3 fruit fly cellular contexts compared by ENCODE assay signal in genomic region chr3L:6220187-6220586, dm6.
TF ChIP-seq lines count a peak whose summit lies in the region.

Gene CG33946, plus strand, starts transcription at chr3L:6220578.

TF ChIP-seq in whole organism, adult, 20 proteins besides CTCF, POLR2A, EP300 and RAD21 (continued from another document):
- TF ChIP-seq Crg-1 (GFP tag; optimal IDR thresholded peaks at IDR 0.05; lab: Kevin White, UChicago), result no peak

TF ChIP-seq in whole organism, embryonic, 481 proteins besides CTCF, POLR2A, EP300 and RAD21 (continued from another document and continues in another):
- TF ChIP-seq nau (GFP tag; optimal IDR thresholded peaks at IDR 0.05; lab: Kevin White, UChicago) (no peak), sr (GFP tag; IDR thresholded peaks at IDR 0.05; lab: Robert Waterston, UW) (no peak), CG32532 (GFP tag; IDR thresholded peaks at IDR 0.05; lab: Robert Waterston, UW) (0 out of 2 replicates have a peak, but pooled peaks have one; percentile 19), btn (GFP tag; optimal IDR thresholded peaks at IDR 0.05; lab: Kevin White, UChicago) (no peak), inv (GFP tag; IDR thresholded peaks at IDR 0.05; lab: Robert Waterston, UW; ENCODE audit: partially characterized antibody) (no peak), dysf (GFP tag; IDR thresholded peaks at IDR 0.05; lab: Robert Waterston, UW) (peak; percentile 24; the same call in 1 of the 3 replicates), CG8388 (GFP tag; optimal IDR thresholded peaks at IDR 0.05; lab: Kevin White, UChicago) (no peak), CG30020 (tag; optimal IDR thresholded peaks at IDR 0.05; lab: Kevin White, UChicago) (no peak), ro (GFP tag; IDR thresholded peaks at IDR 0.05; lab: Robert Waterston, UW) (no peak), HLH4C (GFP tag; IDR thresholded peaks at IDR 0.05; lab: Robert Waterston, UW; ENCODE audit: partially characterized antibody) (no peak), CG10321 (GFP tag; IDR thresholded peaks at IDR 0.05; lab: Robert Waterston, UW) (no peak), Rfx (GFP tag; IDR thresholded peaks at IDR 0.05; lab: Robert Waterston, UW) (peak; percentile 30; the same call in 1 of the 2 replicates), CG3281 (GFP tag; optimal IDR thresholded peaks at IDR 0.05; lab: Kevin White, UChicago) (no peak), HLHmδ (GFP tag; optimal IDR thresholded peaks at IDR 0.05; lab: Kevin White, UChicago) (no peak), Hr78 (GFP tag; optimal IDR thresholded peaks at IDR 0.05; lab: Kevin White, UChicago) (no peak), CG17802 (tag; optimal IDR thresholded peaks at IDR 0.05; lab: Kevin White, UChicago) (no peak), ind (GFP tag; optimal IDR thresholded peaks at IDR 0.05; lab: Kevin White, UChicago) (peak; percentile 2), CG7786 (GFP tag; optimal IDR thresholded peaks at IDR 0.05; lab: Kevin White, UChicago) (no peak), CG2875 (GFP tag; optimal IDR thresholded peaks at IDR 0.05; lab: Kevin White, UChicago) (no peak), CG18262 (tag; optimal IDR thresholded peaks at IDR 0.05; lab: Kevin White, UChicago) (peak; percentile 10), cg (GFP tag; optimal IDR thresholded peaks at IDR 0.05; lab: Kevin White, UChicago) (no peak), CG16815 (GFP tag; optimal IDR thresholded peaks at IDR 0.05; lab: Kevin White, UChicago) (peak; percentile 29), Oaz (GFP tag; IDR thresholded peaks at IDR 0.05; lab: Robert Waterston, UW) (no peak), wek (GFP tag; optimal IDR thresholded peaks at IDR 0.05; lab: Kevin White, UChicago) (no peak), Taf1 (GFP tag; IDR thresholded peaks at IDR 0.05; lab: Robert Waterston, UW) (no peak), Xbp1 (GFP tag; optimal IDR thresholded peaks at IDR 0.05; lab: Kevin White, UChicago) (peak; percentile 12), CG15269 (tag; optimal IDR thresholded peaks at IDR 0.05; lab: Kevin White, UChicago) (no peak), tx (GFP tag; optimal IDR thresholded peaks at IDR 0.05; lab: Kevin White, UChicago) (no peak), CG11560 (tag; IDR thresholded peaks at IDR 0.05; lab: Robert Waterston, UW) (no peak), sug (tag; optimal IDR thresholded peaks at IDR 0.05; lab: Kevin White, UChicago) (no peak), CG2129 (GFP tag; IDR thresholded peaks at IDR 0.05; lab: Robert Waterston, UW; ENCODE audit: partially characterized antibody) (no peak), CG16863 (GFP tag; optimal IDR thresholded peaks at IDR 0.05; lab: Kevin White, UChicago) (no peak), CG2199 (GFP tag; IDR thresholded peaks at IDR 0.05; lab: Robert Waterston, UW) (no peak), jumu (GFP tag; optimal IDR thresholded peaks at IDR 0.05; lab: Kevin White, UChicago) (no peak), chinmo (GFP tag; IDR thresholded peaks at IDR 0.05; lab: Robert Waterston, UW; ENCODE audit: partially characterized antibody) (no peak), ems (GFP tag; optimal IDR thresholded peaks at IDR 0.05; lab: Kevin White, UChicago) (peak; percentile 47), gcm (GFP tag; optimal IDR thresholded peaks at IDR 0.05; lab: Kevin White, UChicago) (no peak), fru (optimal IDR thresholded peaks at IDR 0.05; lab: Kevin White, UChicago) (no peak), nmo (GFP tag; optimal IDR thresholded peaks at IDR 0.05; lab: Kevin White, UChicago) (no peak), Meics (GFP tag; optimal IDR thresholded peaks at IDR 0.05; lab: Kevin White, UChicago) (no peak), ab (GFP tag; optimal IDR thresholded peaks at IDR 0.05; lab: Kevin White, UChicago) (no peak), CG2120 (GFP tag; optimal IDR thresholded peaks at IDR 0.05; lab: Kevin White, UChicago) (no peak), Aef1 (GFP tag; IDR thresholded peaks at IDR 0.05; lab: Robert Waterston, UW) (0 out of 3 replicates have a peak, but pooled peaks have one; percentile 23), CG15011 (GFP tag; optimal IDR thresholded peaks at IDR 0.05; lab: Kevin White, UChicago) (no peak), sens-2 (GFP tag; IDR thresholded peaks at IDR 0.05; lab: Robert Waterston, UW) (no peak), CG9797 (GFP tag; optimal IDR thresholded peaks at IDR 0.05; lab: Kevin White, UChicago) (no peak), CG8290 (GFP tag; optimal IDR thresholded peaks at IDR 0.05; lab: Kevin White, UChicago) (no peak), CG8290 (tag; optimal IDR thresholded peaks at IDR 0.05; lab: Kevin White, UChicago) (peak in 1 of 2 experiments; percentile 0), CG4730 (GFP tag; IDR thresholded peaks at IDR 0.05; lab: Robert Waterston, UW) (no peak), CG5180 (GFP tag; optimal IDR thresholded peaks at IDR 0.05; lab: Kevin White, UChicago) (no peak), mam (GFP tag; optimal IDR thresholded peaks at IDR 0.05; lab: Kevin White, UChicago) (peak; percentile 5), zfh1 (GFP tag; IDR thresholded peaks at IDR 0.05; lab: Robert Waterston, UW) (peak; percentile 64; the same call in 2 of the 3 replicates), Hsf (GFP tag; optimal IDR thresholded peaks at IDR 0.05; lab: Kevin White, UChicago) (peak; percentile 25), CG6813 (GFP tag; optimal IDR thresholded peaks at IDR 0.05; lab: Kevin White, UChicago) (no peak), otp (GFP tag; IDR thresholded peaks at IDR 0.05; lab: Robert Waterston, UW) (0 out of 3 replicates have a peak, but pooled peaks have one; percentile 22), C15 (GFP tag; IDR thresholded peaks at IDR 0.05; lab: Robert Waterston, UW) (no peak), CG15073 (GFP tag; optimal IDR thresholded peaks at IDR 0.05; lab: Kevin White, UChicago) (no peak), scrt (GFP tag; optimal IDR thresholded peaks at IDR 0.05; lab: Kevin White, UChicago) (no peak), nerfin-1 (tag; optimal IDR thresholded peaks at IDR 0.05; lab: Kevin White, UChicago) (no peak), Hr3 (GFP tag; optimal IDR thresholded peaks at IDR 0.05; lab: Kevin White, UChicago) (peak; percentile 21), sens (GFP tag; lab: Kevin White, UChicago) (peak; percentile 88), eve (GFP tag; optimal IDR thresholded peaks at IDR 0.05; lab: Kevin White, UChicago) (peak in 1 of 2 experiments; percentile 15), CG2116 (GFP tag; optimal IDR thresholded peaks at IDR 0.05; lab: Kevin White, UChicago) (no peak), ssp (GFP tag; IDR thresholded peaks at IDR 0.05; lab: Robert Waterston, UW) (no peak), fd64A (GFP tag; optimal IDR thresholded peaks at IDR 0.05; lab: Kevin White, UChicago) (no peak), maf-S (GFP tag; optimal IDR thresholded peaks at IDR 0.05; lab: Kevin White, UChicago) (no peak), CG9876 (GFP tag; optimal IDR thresholded peaks at IDR 0.05; lab: Kevin White, UChicago) (no peak)

TF ChIP-seq in whole organism, prepupa, 60 proteins besides CTCF, POLR2A, EP300 and RAD21 (continued from another document):
- TF ChIP-seq Hr38 (GFP tag; optimal IDR thresholded peaks at IDR 0.05; lab: Kevin White, UChicago) (no peak), net (GFP tag; optimal IDR thresholded peaks at IDR 0.05; lab: Kevin White, UChicago) (peak; percentile 42), topi (GFP tag; optimal IDR thresholded peaks at IDR 0.05; lab: Kevin White, UChicago) (peak; percentile 75), Hr39 (GFP tag; optimal IDR thresholded peaks at IDR 0.05; lab: Kevin White, UChicago) (peak; percentile 85), CG6276 (GFP tag; optimal IDR thresholded peaks at IDR 0.05; lab: Kevin White, UChicago) (peak; percentile 40), Smox (GFP tag; optimal IDR thresholded peaks at IDR 0.05; lab: Kevin White, UChicago) (peak; percentile 74), pdm3 (GFP tag; optimal IDR thresholded peaks at IDR 0.05; lab: Kevin White, UChicago) (peak; percentile 53), CG8119 (GFP tag; IDR thresholded peaks at IDR 0.05; lab: Robert Waterston, UW) (peak; percentile 51; the same call in 1 of the 3 replicates), spab (GFP tag; optimal IDR thresholded peaks at IDR 0.05; lab: Kevin White, UChicago) (no peak), dsx (GFP tag; optimal IDR thresholded peaks at IDR 0.05; lab: Kevin White, UChicago; ENCODE audit: poor library complexity, severe bottlenecking) (no peak), Hr4 (GFP tag; optimal IDR thresholded peaks at IDR 0.05; lab: Kevin White, UChicago) (peak; percentile 60), CG8632 (GFP tag; optimal IDR thresholded peaks at IDR 0.05; lab: Kevin White, UChicago) (peak; percentile 37), CG10669 (GFP tag; optimal IDR thresholded peaks at IDR 0.05; lab: Kevin White, UChicago) (peak; percentile 1), ss (GFP tag; optimal IDR thresholded peaks at IDR 0.05; lab: Kevin White, UChicago) (no peak), OdsH (GFP tag; optimal IDR thresholded peaks at IDR 0.05; lab: Kevin White, UChicago) (peak; percentile 57), dac (GFP tag; optimal IDR thresholded peaks at IDR 0.05; lab: Kevin White, UChicago) (no peak), CG11294 (GFP tag; IDR thresholded peaks at IDR 0.05; lab: Robert Waterston, UW) (peak; percentile 71), CG7368 (GFP tag; optimal IDR thresholded peaks at IDR 0.05; lab: Kevin White, UChicago) (peak; percentile 39), CG6854 (GFP tag; optimal IDR thresholded peaks at IDR 0.05; lab: Kevin White, UChicago) (no peak), Ets21C (GFP tag; optimal IDR thresholded peaks at IDR 0.05; lab: Kevin White, UChicago) (peak; percentile 72), CG34406 (GFP tag; optimal IDR thresholded peaks at IDR 0.05; lab: Kevin White, UChicago) (peak; percentile 38), CG6163 (GFP tag; IDR thresholded peaks at IDR 0.05; lab: Robert Waterston, UW) (peak; percentile 82), CG11762 (GFP tag; optimal IDR thresholded peaks at IDR 0.05; lab: Kevin White, UChicago; ENCODE audit: insufficient read depth) (peak; percentile 57), Eip78C (GFP tag; lab: Kevin White, UChicago) (peak; percentile 59), CG8319 (GFP tag; optimal IDR thresholded peaks at IDR 0.05; lab: Kevin White, UChicago) (peak; percentile 40), salr (GFP tag; optimal IDR thresholded peaks at IDR 0.05; lab: Kevin White, UChicago) (peak in 1 of 2 experiments; percentile 48), CG4318 (GFP tag; optimal IDR thresholded peaks at IDR 0.05; lab: Kevin White, UChicago) (peak; percentile 40), esn (GFP tag; optimal IDR thresholded peaks at IDR 0.05; lab: Kevin White, UChicago) (peak; percentile 74), eg (GFP tag; IDR thresholded peaks at IDR 0.05; lab: Robert Waterston, UW) (peak; percentile 83), fkh (GFP tag; optimal IDR thresholded peaks at IDR 0.05; lab: Kevin White, UChicago) (no peak), CG11902 (GFP tag; optimal IDR thresholded peaks at IDR 0.05; lab: Kevin White, UChicago) (peak; percentile 61), CG15336 (GFP tag; IDR thresholded peaks at IDR 0.05; lab: Robert Waterston, UW) (peak; percentile 76), CG6792 (GFP tag; optimal IDR thresholded peaks at IDR 0.05; lab: Kevin White, UChicago) (peak; percentile 39), CG3919 (GFP tag; optimal IDR thresholded peaks at IDR 0.05; lab: Kevin White, UChicago) (peak; percentile 76), CG16779 (tag; optimal IDR thresholded peaks at IDR 0.05; lab: Kevin White, UChicago) (no peak), Eip93F (GFP tag; optimal IDR thresholded peaks at IDR 0.05; lab: Kevin White, UChicago) (no peak), achi (GFP tag; optimal IDR thresholded peaks at IDR 0.05; lab: Kevin White, UChicago) (peak; percentile 53), CG3032 (tag; optimal IDR thresholded peaks at IDR 0.05; lab: Kevin White, UChicago) (peak; percentile 3), Sox102F (GFP tag; optimal IDR thresholded peaks at IDR 0.05; lab: Kevin White, UChicago) (peak; percentile 53), acj6 (GFP tag; optimal IDR thresholded peaks at IDR 0.05; lab: Kevin White, UChicago) (peak; percentile 58)
TF ChIP-seq in whole organism, prepupa: peak in this region for 46.
